Fruit fly (Drosophila melanogaster): Measurements from ENCODE around the gene mtd.

mtd gene

DNA sequence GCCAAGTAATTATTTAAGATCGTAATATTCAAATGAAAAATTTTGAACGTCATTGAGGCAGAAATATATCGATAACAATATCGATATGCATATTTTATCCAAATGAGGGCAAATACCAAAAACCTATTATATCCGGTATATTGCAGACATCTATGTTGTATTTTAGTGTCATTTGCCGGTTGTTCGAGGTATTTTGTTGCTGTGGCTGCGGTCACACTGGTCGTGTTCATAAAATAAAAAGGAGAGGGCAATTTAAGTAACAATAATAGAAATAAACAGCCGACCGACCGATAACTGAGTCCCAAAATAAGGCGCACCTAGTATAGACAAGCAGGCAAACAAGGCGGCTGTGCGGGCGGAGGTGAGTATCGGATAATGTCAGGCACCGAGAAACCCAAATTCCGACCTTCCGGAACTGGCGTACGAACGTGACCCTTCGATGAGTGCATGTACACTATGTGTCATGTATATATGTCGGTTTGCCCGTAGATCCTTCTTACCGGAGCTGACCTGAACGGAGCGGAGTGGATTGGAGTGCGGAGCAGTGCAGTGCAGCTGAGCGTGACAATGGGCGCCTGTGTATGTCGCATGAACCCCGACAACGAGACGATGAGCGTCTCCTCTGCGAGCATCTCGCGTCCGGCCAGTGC is 43.6 kb upstream of the mtd start, which contains the start of gene CG1172 (continued):
- TF ChIP-seq chn (GFP tag; optimal IDR thresholded peaks at IDR 0.05) (no peak), br (optimal IDR thresholded peaks at IDR 0.05) (no peak), CG15479 (GFP tag; optimal IDR thresholded peaks at IDR 0.05) (no peak), Ssrp (tag; optimal IDR thresholded peaks at IDR 0.05) (no peak), nerfin-1 (tag; optimal IDR thresholded peaks at IDR 0.05) (no peak), croc (GFP tag; conservative IDR thresholded peaks at IDR 0.05) (no peak), Sox102F (GFP tag; optimal IDR thresholded peaks at IDR 0.05) (no peak), CG18619 (GFP tag; optimal IDR thresholded peaks at IDR 0.05) (no peak), CG11456 (GFP tag; IDR thresholded peaks at IDR 0.05) (no peak), CG8359 (GFP tag; optimal IDR thresholded peaks at IDR 0.05; ENCODE audit: borderline replicate concordance) (no peak), Myb (GFP tag; optimal IDR thresholded peaks at IDR 0.05) (peak; percentile 58), CG10274 (GFP tag; optimal IDR thresholded peaks at IDR 0.05) (no peak), CG34422 (GFP tag; IDR thresholded peaks at IDR 0.05) (no peak; the same call in 2 of the 3 replicates), CG2199 (GFP tag; IDR thresholded peaks at IDR 0.05) (no peak), cwo (GFP tag; optimal IDR thresholded peaks at IDR 0.05) (no peak), Camta (GFP tag; optimal IDR thresholded peaks at IDR 0.05) (no peak), Xrp1 (GFP tag; IDR thresholded peaks at IDR 0.05) (no peak), pfk (GFP tag; optimal IDR thresholded peaks at IDR 0.05) (no peak), slbo (GFP tag; IDR thresholded peaks at IDR 0.05) (no peak), pros (GFP tag; optimal IDR thresholded peaks at IDR 0.05) (no peak), Dfd (GFP tag; optimal IDR thresholded peaks at IDR 0.05) (no peak), tap (tag; optimal IDR thresholded peaks at IDR 0.05) (no peak), trh (GFP tag; optimal IDR thresholded peaks at IDR 0.05) (no peak), HmgZ (tag; optimal IDR thresholded peaks at IDR 0.05) (peak; percentile 63), CG9727 (GFP tag; optimal IDR thresholded peaks at IDR 0.05) (no peak), CG5245 (GFP tag; optimal IDR thresholded peaks at IDR 0.05) (no peak), CG1603 (tag; optimal IDR thresholded peaks at IDR 0.05) (peak; percentile 81), CG12769 (tag; optimal IDR thresholded peaks at IDR 0.05) (no peak), lmd (GFP tag; IDR thresholded peaks at IDR 0.05) (no peak), p53 (GFP tag; optimal IDR thresholded peaks at IDR 0.05) (no peak), CG12236 (GFP tag; optimal IDR thresholded peaks at IDR 0.05) (no peak), CG6175 (GFP tag; IDR thresholded peaks at IDR 0.05) (no peak), mirr (GFP tag; optimal IDR thresholded peaks at IDR 0.05) (peak; percentile 7), jigr1 (GFP tag; IDR thresholded peaks at IDR 0.05) (no peak), CG12659 (GFP tag; optimal IDR thresholded peaks at IDR 0.05) (peak; percentile 76), CG16779 (GFP tag; IDR thresholded peaks at IDR 0.05) (no peak), CG15601 (tag; optimal IDR thresholded peaks at IDR 0.05) (peak; percentile 41), CG4360 (GFP tag; IDR thresholded peaks at IDR 0.05) (no peak), CG1233 (GFP tag; optimal IDR thresholded peaks at IDR 0.05) (no peak), ranshi (GFP tag; IDR thresholded peaks at IDR 0.05) (no peak), psq (GFP tag; optimal IDR thresholded peaks at IDR 0.05) (no peak), Nf-YA (GFP tag; IDR thresholded peaks at IDR 0.05) (no peak), CkIIα-i1 (GFP tag; IDR thresholded peaks at IDR 0.05) (no peak), ash1 (GFP tag; optimal IDR thresholded peaks at IDR 0.05) (no peak), CG12391 (tag; optimal IDR thresholded peaks at IDR 0.05) (no peak), sc (optimal IDR thresholded peaks at IDR 0.05) (no peak), sc (GFP tag; optimal IDR thresholded peaks at IDR 0.05) (no peak), CG32532 (GFP tag; IDR thresholded peaks at IDR 0.05) (no peak), CG7745 (tag; optimal IDR thresholded peaks at IDR 0.05) (no peak), cad (GFP tag; optimal IDR thresholded peaks at IDR 0.05) (no peak), so (GFP tag; IDR thresholded peaks at IDR 0.05) (no peak), NfI (GFP tag; optimal IDR thresholded peaks at IDR 0.05) (peak; percentile 17)

All from whole organism, embryonic.